Fruit fly (Drosophila melanogaster) S2 (cell line): Measurements from ENCODE around the gene by.

ENCODE experiments used
- CG8478 ChIP-seq: fragments of >200 bp; optimal IDR thresholded peaks from 2 replicates; lab custom pipeline; 2018
- CTCF ChIP-seq, 2 experiments: fragments of >200 bp; optimal IDR thresholded peaks; 2 replicates each; lab custom pipeline; 2018

DNA sequence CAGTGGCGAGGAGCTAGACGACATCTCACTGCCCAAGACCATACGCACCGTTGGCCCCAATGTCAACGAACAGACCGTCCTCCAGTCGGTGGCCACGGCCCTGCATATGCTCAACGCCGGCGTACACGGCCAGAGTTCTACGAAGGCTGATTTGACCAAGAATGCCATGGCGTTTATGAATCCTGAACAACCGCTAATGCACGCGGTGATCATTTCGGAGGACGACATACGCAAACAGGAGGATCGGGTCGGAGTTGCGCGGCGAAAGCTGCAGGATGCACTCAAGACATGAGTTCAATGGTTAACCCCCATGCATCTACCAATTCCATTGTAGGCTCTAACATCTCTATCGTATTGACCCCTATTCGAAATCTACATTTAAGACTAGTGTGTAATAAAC, 28.3 kb upstream of the by start:
- TF ChIP-seq CTCF (optimal IDR thresholded peaks at IDR 0.05; lab: Kevin White, UChicago) = no peak
- TF ChIP-seq CG8478 (lab: Kevin White, UChicago) = no peak
